Fruit fly (Drosophila melanogaster) whole organism, embryonic: ENCODE data around the gene Snx27.
A peak's percentile ranks its signal among the peaks of the same experiment; 100 is the strongest.

ENCODE experiments used
- Blimp-1 ChIP-seq: fragments of 200-800 bp; sonication (Bioruptor generic); optimal IDR thresholded peaks from 3 replicates; lab custom pipeline; 2018; ENCODE audit warnings: missing biosample characterization, missing genetic modification characterization, mild to moderate bottlenecking, moderate library complexity, missing genetic modification reagents
- CG10147 ChIP-seq: fragments of 200-800 bp; sonication (Bioruptor generic); optimal IDR thresholded peaks from 2 replicates; lab custom pipeline; 2019; ENCODE audit warnings: missing biosample characterization, mild to moderate bottlenecking, missing genetic modification characterization, moderate library complexity
- CG10267 ChIP-seq: fragments of 200-800 bp; sonication (Bioruptor generic); optimal IDR thresholded peaks from 2 replicates; lab custom pipeline; 2018; ENCODE audit warnings: missing biosample characterization, mild to moderate bottlenecking, missing genetic modification characterization, moderate library complexity
- CG12071 ChIP-seq: fragments of 200-800 bp; sonication (Bioruptor generic); optimal IDR thresholded peaks from 3 replicates; lab custom pipeline; 2018; ENCODE audit warnings: missing biosample characterization, mild to moderate bottlenecking, missing genetic modification characterization
- CG15073 ChIP-seq: fragments of 200-800 bp; sonication (Bioruptor generic); optimal IDR thresholded peaks from 2 replicates; lab custom pipeline; 2016; ENCODE audit warnings: missing biosample characterization, missing genetic modification characterization
- CG17186 ChIP-seq: fragments of 200-800 bp; sonication (Bioruptor generic); optimal IDR thresholded peaks from 3 replicates; lab custom pipeline; 2017; ENCODE audit warnings: missing biosample characterization, missing genetic modification reagents, missing genetic modification characterization
- CG17802 ChIP-seq: fragments of 200-800 bp; sonication (Bioruptor generic); optimal IDR thresholded peaks from 2 replicates; lab custom pipeline; 2018; ENCODE audit warnings: missing biosample characterization, mild to moderate bottlenecking, missing genetic modification characterization, moderate library complexity
- CG17829 ChIP-seq: fragments of 200-800 bp; optimal IDR thresholded peaks from 2 replicates; lab custom pipeline; 2019; ENCODE audit warnings: missing biosample characterization, mild to moderate bottlenecking, missing genetic modification characterization, moderate library complexity
- CG4404 ChIP-seq: fragments of 200-800 bp; sonication (Bioruptor generic); IDR thresholded peaks from 2 replicates; pipeline ENCODE4 v1.3.6; 2022; ENCODE audit warnings: missing biosample characterization, missing genetic modification characterization
- CG6175 ChIP-seq: fragments of 200-800 bp; sonication (Bioruptor generic); IDR thresholded peaks from 3 replicates; pipeline ENCODE4 v1.3.6; 2022; ENCODE audit warnings: missing biosample characterization, missing genetic modification characterization
- CG6654 ChIP-seq: fragments of 200-800 bp; sonication (Bioruptor generic); optimal IDR thresholded peaks from 2 replicates; lab custom pipeline; 2017; ENCODE audit warnings: missing biosample characterization, mild to moderate bottlenecking, missing genetic modification characterization
- CG7271 ChIP-seq: fragments of 200-800 bp; sonication (Bioruptor generic); optimal IDR thresholded peaks from 2 replicates; lab custom pipeline; 2018; ENCODE audit warnings: missing biosample characterization, mild to moderate bottlenecking, missing genetic modification characterization, moderate library complexity
- CG9797 ChIP-seq: fragments of 200-800 bp; sonication (Bioruptor generic); optimal IDR thresholded peaks from 3 replicates; lab custom pipeline; 2018; ENCODE audit warnings: missing biosample characterization, mild to moderate bottlenecking, missing genetic modification characterization
- Dbx ChIP-seq: fragments of 200-800 bp; sonication (Bioruptor generic); IDR thresholded peaks from 3 replicates; pipeline ENCODE4 v1.3.6; 2022; ENCODE audit warnings: missing biosample characterization, missing genetic modification characterization
- HLH4C ChIP-seq: fragments of 200-800 bp; sonication (Bioruptor generic); IDR thresholded peaks from 3 replicates; pipeline ENCODE4 v1.3.6; 2022; ENCODE audit warnings: missing biosample characterization, missing genetic modification characterization; ENCODE audit not compliant: partially characterized antibody
- Hr51 ChIP-seq, 2 experiments: fragments of 200-800 bp; sonication (Bioruptor generic); optimal IDR thresholded peaks; 2 replicates in 1 of 2; 3 replicates in 1 of 2; lab custom pipeline; 2016 to 2018; ENCODE audit warnings: missing biosample characterization in 2 of 2, missing genetic modification characterization in 2 of 2, mild to moderate bottlenecking in 1 of 2, moderate library complexity in 1 of 2
- Lpt ChIP-seq: fragments of >200 bp; optimal IDR thresholded peaks from 2 replicates; lab custom pipeline; 2018; ENCODE audit warnings: missing biosample characterization, missing genetic modification characterization
- MBD-R2 ChIP-seq: fragments of 200-800 bp; sonication (Bioruptor generic); IDR thresholded peaks from 2 replicates; pipeline ENCODE4 v1.3.6; 2022; ENCODE audit warnings: missing biosample characterization, missing genetic modification characterization
- Mad ChIP-seq: fragments of 200-800 bp; sonication (Bioruptor generic); optimal IDR thresholded peaks from 2 replicates; lab custom pipeline; 2016; ENCODE audit warnings: missing biosample characterization, missing genetic modification characterization
- Nf-YA ChIP-seq: fragments of 200-800 bp; sonication (Bioruptor generic); IDR thresholded peaks from 2 replicates; pipeline ENCODE4 v1.3.6; 2022; ENCODE audit warnings: missing biosample characterization, missing genetic modification characterization
- Nf-YB ChIP-seq: fragments of 200-800 bp; sonication (Bioruptor generic); optimal IDR thresholded peaks from 3 replicates; lab custom pipeline; 2019; ENCODE audit warnings: missing biosample characterization, mild to moderate bottlenecking, missing genetic modification characterization, moderate library complexity
- Sry-δ ChIP-seq: fragments of 200-800 bp; sonication (Bioruptor generic); optimal IDR thresholded peaks from 2 replicates; lab custom pipeline; 2016; ENCODE audit warnings: missing biosample characterization, missing genetic modification characterization
- Ssrp ChIP-seq: fragments of 200-800 bp; sonication (Bioruptor generic); optimal IDR thresholded peaks from 2 replicates; lab custom pipeline; 2018; ENCODE audit warnings: missing biosample characterization, mild to moderate bottlenecking, missing genetic modification characterization, moderate library complexity
- Stat92E ChIP-seq, 3 experiments: fragments of >200 bp in 2 of 3; fragments of 200-800 bp in 1 of 3; sonication (Bioruptor generic) in 1 of 3; optimal IDR thresholded peaks; 2 replicates each; lab custom pipeline; 2017 to 2019; ENCODE audit warnings: missing biosample characterization in 3 of 3, missing genetic modification characterization in 3 of 3, mild to moderate bottlenecking in 1 of 3, moderate library complexity in 1 of 3
- Trl ChIP-seq, 3 experiments: fragments of >200 bp in 2 of 3; fragments of 200-800 bp in 1 of 3; sonication (Bioruptor generic) in 1 of 3; optimal IDR thresholded peaks; 2 replicates in 1 of 3; 3 replicates in 2 of 3; lab custom pipeline; 2016 to 2017; ENCODE audit warnings: missing biosample characterization in 1 of 3, missing genetic modification characterization in 1 of 3
- abd-A ChIP-seq: fragments of 200-800 bp; sonication (Bioruptor generic); optimal IDR thresholded peaks from 3 replicates; lab custom pipeline; 2019; ENCODE audit warnings: missing biosample characterization, mild to moderate bottlenecking, missing genetic modification characterization, moderate library complexity
- al ChIP-seq: fragments of 200-800 bp; sonication (Bioruptor generic); IDR thresholded peaks from 2 replicates; pipeline ENCODE4 v1.3.6; 2022; ENCODE audit warnings: missing biosample characterization, missing genetic modification characterization
- bigmax ChIP-seq: fragments of 200-800 bp; sonication (Bioruptor generic); optimal IDR thresholded peaks from 2 replicates; lab custom pipeline; 2018; ENCODE audit warnings: missing biosample characterization, mild to moderate bottlenecking, missing genetic modification characterization
- corto ChIP-seq: fragments of 200-800 bp; sonication (Bioruptor generic); optimal IDR thresholded peaks from 2 replicates; lab custom pipeline; 2016; ENCODE audit warnings: missing biosample characterization, mild to moderate bottlenecking, missing genetic modification characterization, moderate library complexity
- emc ChIP-seq: fragments of 200-800 bp; sonication (Bioruptor generic); optimal IDR thresholded peaks from 2 replicates; lab custom pipeline; 2016; ENCODE audit warnings: missing biosample characterization, missing genetic modification characterization
- fd96Cb ChIP-seq: fragments of 200-800 bp; sonication (Bioruptor generic); optimal IDR thresholded peaks from 2 replicates; lab custom pipeline; 2018; ENCODE audit warnings: missing biosample characterization, mild to moderate bottlenecking, missing genetic modification characterization, moderate library complexity
- grn ChIP-seq: fragments of 200-800 bp; sonication (Bioruptor generic); optimal IDR thresholded peaks from 3 replicates; lab custom pipeline; 2017; ENCODE audit warnings: missing biosample characterization, missing genetic modification characterization
- hkb ChIP-seq, 2 experiments: fragments of 200-800 bp in 1 of 2; fragments of >200 bp in 1 of 2; sonication (Bioruptor generic) in 1 of 2; IDR thresholded peaks in 1 of 2; optimal IDR thresholded peaks in 1 of 2; 2 replicates each; pipeline versions ENCODE4 v1.3.6 to Lab custom; 2017 to 2022; ENCODE audit warnings: missing biosample characterization in 1 of 2, missing genetic modification characterization in 1 of 2
- insv ChIP-seq, 2 experiments: fragments of 200-800 bp; sonication (Bioruptor generic); optimal IDR thresholded peaks; 3 replicates each; lab custom pipeline; 2016 to 2018; ENCODE audit warnings: missing biosample characterization in 2 of 2, missing genetic modification characterization in 2 of 2
- kah ChIP-seq: fragments of 200-800 bp; sonication (Bioruptor generic); optimal IDR thresholded peaks from 2 replicates; lab custom pipeline; 2018; ENCODE audit warnings: missing biosample characterization, mild to moderate bottlenecking, missing genetic modification characterization
- kay ChIP-seq: fragments of 200-800 bp; sonication (Bioruptor generic); optimal IDR thresholded peaks from 2 replicates; lab custom pipeline; 2016; ENCODE audit warnings: missing biosample characterization, missing genetic modification characterization
- lilli ChIP-seq: fragments of 200-800 bp; sonication (Bioruptor generic); optimal IDR thresholded peaks from 3 replicates; lab custom pipeline; 2016; ENCODE audit warnings: missing biosample characterization, missing genetic modification characterization
- mld ChIP-seq: fragments of 200-800 bp; sonication (Bioruptor generic); IDR thresholded peaks from 3 replicates; pipeline ENCODE4 v1.3.6; 2022; ENCODE audit warnings: missing biosample characterization, missing genetic modification characterization; ENCODE audit not compliant: partially characterized antibody
- nerfin-1 ChIP-seq: fragments of 200-800 bp; sonication (Bioruptor generic); optimal IDR thresholded peaks from 3 replicates; lab custom pipeline; 2019; ENCODE audit warnings: missing biosample characterization, mild to moderate bottlenecking, missing genetic modification characterization, moderate library complexity
- onecut ChIP-seq: fragments of 200-800 bp; sonication (Bioruptor generic); IDR thresholded peaks from 2 replicates; pipeline ENCODE4 v1.3.6; 2022; ENCODE audit warnings: missing biosample characterization, missing genetic modification characterization
- pan ChIP-seq, 4 experiments: fragments of >200 bp in 3 of 4; fragments of 200-800 bp in 1 of 4; sonication (Bioruptor generic) in 1 of 4; optimal IDR thresholded peaks in 3 of 4; IDR thresholded peaks in 1 of 4; 2 replicates each; pipeline versions ENCODE4 v1.3.6 to Lab custom; 2017 to 2022; ENCODE audit warnings: missing biosample characterization in 2 of 4, missing genetic modification characterization in 2 of 4, mixed read lengths in 1 of 4
- peb ChIP-seq: fragments of 200-800 bp; sonication (Bioruptor generic); IDR thresholded peaks from 2 replicates; pipeline ENCODE4 v1.3.6; 2022; ENCODE audit warnings: missing biosample characterization, missing genetic modification characterization
- sob ChIP-seq: fragments of 200-800 bp; sonication (Bioruptor generic); IDR thresholded peaks from 2 replicates; pipeline ENCODE4 v1.3.6; 2022; ENCODE audit warnings: missing biosample characterization, missing genetic modification characterization
- usp ChIP-seq: fragments of >200 bp; optimal IDR thresholded peaks from 2 replicates; lab custom pipeline; 2017; ENCODE audit warnings: missing biosample characterization, missing genetic modification characterization
- wdn ChIP-seq: fragments of 200-800 bp; sonication (Bioruptor generic); IDR thresholded peaks from 2 replicates; pipeline ENCODE4 v1.3.6; 2022; ENCODE audit warnings: missing biosample characterization, missing genetic modification characterization

Gene Snx27

DNA sequence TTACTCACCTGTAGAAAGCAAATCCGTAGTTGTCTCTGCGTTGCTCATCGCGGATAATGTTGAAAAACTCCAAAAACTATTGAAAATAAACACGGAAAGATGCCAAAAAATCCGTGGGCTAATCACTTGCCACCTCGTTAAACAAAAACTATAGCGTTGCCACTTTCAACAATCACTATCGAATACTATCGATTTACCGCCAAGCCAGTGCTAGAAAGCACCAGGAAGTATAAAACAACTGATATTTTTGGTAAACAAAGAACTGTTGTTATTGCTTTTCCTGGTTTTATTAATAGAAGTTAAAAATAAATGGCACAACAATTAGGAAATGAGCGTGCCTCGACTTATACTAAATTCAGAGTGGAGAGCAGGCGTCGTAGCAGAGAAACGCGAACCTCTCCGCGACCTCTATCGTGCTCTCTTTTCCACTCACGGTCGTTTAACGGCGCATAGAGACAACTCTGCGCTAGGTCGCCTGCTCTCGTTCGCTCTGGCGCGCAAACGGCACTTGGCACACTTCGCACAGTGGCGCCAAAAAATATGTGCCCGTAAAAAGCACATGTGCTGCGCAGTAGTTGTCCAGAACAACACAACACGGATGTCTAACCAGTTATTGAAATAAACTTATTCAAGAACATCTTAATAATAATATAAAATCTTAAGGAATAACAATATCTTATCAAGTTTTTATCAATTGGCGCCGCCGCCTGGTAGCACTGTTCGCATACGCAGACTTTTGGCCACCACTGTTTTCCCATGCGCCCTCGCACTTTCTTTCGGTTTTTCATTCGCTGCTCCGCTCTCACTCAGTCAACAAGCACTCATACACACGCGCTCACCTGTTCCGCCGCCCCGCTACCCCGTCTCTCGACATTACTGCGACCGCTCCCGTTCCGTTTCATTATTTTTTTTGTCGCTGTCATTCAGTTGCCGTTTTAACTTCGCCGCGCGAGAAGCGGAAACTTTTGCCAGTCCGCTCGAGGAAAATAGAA lies 17.3 kb upstream of the Snx27 start, which contains the start of the genes lin-52 and CG15771 (continued):
- peak; percentile 65 to 96 for TF ChIP-seq Hr51 (GFP tag; optimal IDR thresholded peaks at IDR 0.05; lab: Kevin White, UChicago)
- TF ChIP-seq peb (GFP tag; lab: Robert Waterston, UW): peak; percentile 94
- peak; percentile 90 for TF ChIP-seq wdn (GFP tag; lab: Robert Waterston, UW)
- peak; percentile 95 for TF ChIP-seq sob (GFP tag; lab: Robert Waterston, UW)
- TF ChIP-seq corto (GFP tag; lab: Kevin White, UChicago): peak; percentile 95
- TF ChIP-seq lilli (GFP tag; lab: Kevin White, UChicago): peak; percentile 92
- peak; percentile 80 for TF ChIP-seq CG15073 (GFP tag; lab: Kevin White, UChicago)
- TF ChIP-seq fd96Cb (tag; lab: Kevin White, UChicago): peak; percentile 92
- peak; percentile 45 for TF ChIP-seq grn (GFP tag; lab: Kevin White, UChicago)
- peak; percentile 95 for TF ChIP-seq Dbx (GFP tag; lab: Robert Waterston, UW)
- peak; percentile 83 for TF ChIP-seq Nf-YB (GFP tag; lab: Kevin White, UChicago)
- peak; percentile 94 for TF ChIP-seq al
- TF ChIP-seq Stat92E (GFP tag; optimal IDR thresholded peaks at IDR 0.05; lab: Kevin White, UChicago): peak in 1 of 3 experiments; percentile 82
- no peak for TF ChIP-seq bigmax
- TF ChIP-seq emc (GFP tag; lab: Kevin White, UChicago): peak; percentile 39
- no peak for TF ChIP-seq hkb (optimal IDR thresholded peaks at IDR 0.05; lab: Kevin White, UChicago)
- TF ChIP-seq hkb (GFP tag; IDR thresholded peaks at IDR 0.05; lab: Robert Waterston, UW): peak; percentile 94
- peak; percentile 74 for TF ChIP-seq Sry-δ
- TF ChIP-seq CG7271 (tag; lab: Kevin White, UChicago): no peak
- TF ChIP-seq insv (GFP tag; optimal IDR thresholded peaks at IDR 0.05; lab: Kevin White, UChicago): peak in 1 of 2 experiments; percentile 78
- TF ChIP-seq CG10147 (GFP tag; lab: Kevin White, UChicago): peak; percentile 93
- TF ChIP-seq abd-A (tag; lab: Kevin White, UChicago): peak; percentile 86
- peak; percentile 89 for TF ChIP-seq CG6175
- no peak for TF ChIP-seq usp (GFP tag; lab: Kevin White, UChicago)
- TF ChIP-seq nerfin-1 (tag; lab: Kevin White, UChicago): peak; percentile 91
- TF ChIP-seq Ssrp (tag; lab: Kevin White, UChicago): peak; percentile 91
- peak; percentile 81 for TF ChIP-seq CG6654 (GFP tag; lab: Kevin White, UChicago)
- TF ChIP-seq CG9797 (GFP tag; lab: Kevin White, UChicago): peak; percentile 45
- TF ChIP-seq Lpt (GFP tag; lab: Kevin White, UChicago): no peak
- TF ChIP-seq CG10267 (tag; lab: Kevin White, UChicago): peak; percentile 95
- peak; percentile 83 for TF ChIP-seq Nf-YA (GFP tag; lab: Robert Waterston, UW)
- TF ChIP-seq Trl (optimal IDR thresholded peaks at IDR 0.05; lab: Kevin White, UChicago): peak; percentile 61 to 81
- peak; percentile 27 for TF ChIP-seq Trl (GFP tag; optimal IDR thresholded peaks at IDR 0.05; lab: Kevin White, UChicago)
- peak; percentile 88 for TF ChIP-seq CG12071 (GFP tag; lab: Kevin White, UChicago)
- TF ChIP-seq CG4404 (GFP tag; lab: Robert Waterston, UW): peak; percentile 94
- TF ChIP-seq onecut (GFP tag; lab: Robert Waterston, UW): peak; percentile 91
- peak; percentile 90 for TF ChIP-seq Blimp-1 (GFP tag; lab: Kevin White, UChicago)
- peak; percentile 82 for TF ChIP-seq Mad (GFP tag; lab: Kevin White, UChicago)
- peak; percentile 44 for TF ChIP-seq CG17802 (tag; lab: Kevin White, UChicago)
- TF ChIP-seq CG17186 (GFP tag; lab: Kevin White, UChicago): peak; percentile 62
- peak; percentile 74 for TF ChIP-seq MBD-R2 (GFP tag; lab: Robert Waterston, UW)
- TF ChIP-seq mld: no peak
- peak; percentile 80 for TF ChIP-seq kay (GFP tag; lab: Kevin White, UChicago)
- peak; percentile 91 for TF ChIP-seq kah
- TF ChIP-seq CG17829 (tag; lab: Kevin White, UChicago): peak; percentile 96
- TF ChIP-seq HLH4C (GFP tag; lab: Robert Waterston, UW): 0 out of 3 replicates have a peak, but pooled peaks have one; percentile 24
- TF ChIP-seq pan (optimal IDR thresholded peaks at IDR 0.05; lab: Kevin White, UChicago): no peak
- TF ChIP-seq pan (GFP tag; optimal IDR thresholded peaks at IDR 0.05 in 1 of 2, IDR thresholded peaks at IDR 0.05 in 1 of 2): peak in 1 of 2 experiments; percentile 94
